Fruit fly (Drosophila melanogaster) whole organism, embryonic: ENCODE results near the gene Cpr30B.

ENCODE experiments used
- Bdp1 ChIP-seq: fragments of 200-800 bp; sonication (Bioruptor generic); optimal IDR thresholded peaks from 3 replicates; lab custom pipeline; 2016; ENCODE audit warnings: missing biosample characterization, missing genetic modification characterization
- BtbVII ChIP-seq: fragments of 200-800 bp; sonication (Bioruptor generic); optimal IDR thresholded peaks from 3 replicates; lab custom pipeline; 2017; ENCODE audit warnings: missing biosample characterization, mild to moderate bottlenecking, missing genetic modification characterization
- CG10565 ChIP-seq: fragments of 200-800 bp; sonication (Bioruptor generic); optimal IDR thresholded peaks from 3 replicates; lab custom pipeline; 2016; ENCODE audit warnings: missing biosample characterization, mild to moderate bottlenecking, missing genetic modification characterization
- CG11456 ChIP-seq: fragments of 200-800 bp; sonication (Bioruptor generic); IDR thresholded peaks from 3 replicates; pipeline ENCODE4 v1.3.6; 2022; ENCODE audit warnings: missing biosample characterization, missing genetic modification characterization
- CG12659 ChIP-seq: fragments of 200-800 bp; sonication (Bioruptor generic); optimal IDR thresholded peaks from 3 replicates; lab custom pipeline; 2017; ENCODE audit warnings: mild to moderate bottlenecking, missing biosample characterization, missing genetic modification reagents, missing genetic modification characterization
- CG12744 ChIP-seq: fragments of 200-800 bp; sonication (Bioruptor generic); optimal IDR thresholded peaks from 2 replicates; lab custom pipeline; 2016; ENCODE audit warnings: missing biosample characterization, missing genetic modification characterization
- CG12769 ChIP-seq: fragments of 200-800 bp; sonication (Bioruptor generic); optimal IDR thresholded peaks from 2 replicates; lab custom pipeline; 2019; ENCODE audit warnings: missing biosample characterization, mild to moderate bottlenecking, missing genetic modification characterization, moderate library complexity
- CG14860 ChIP-seq: fragments of 200-800 bp; sonication (Bioruptor generic); IDR thresholded peaks from 3 replicates; pipeline ENCODE4 v1.3.6; 2022; ENCODE audit warnings: missing biosample characterization, missing genetic modification characterization; ENCODE audit not compliant: partially characterized antibody
- CG1602 ChIP-seq: fragments of 200-800 bp; sonication (Bioruptor generic); optimal IDR thresholded peaks from 3 replicates; lab custom pipeline; 2016; ENCODE audit warnings: missing biosample characterization, missing genetic modification characterization
- CG18011 ChIP-seq: fragments of 200-800 bp; sonication (Bioruptor generic); optimal IDR thresholded peaks from 2 replicates; lab custom pipeline; 2017; ENCODE audit warnings: missing biosample characterization, missing genetic modification characterization, mild to moderate bottlenecking, moderate library complexity, missing genotype
- CG18599 ChIP-seq: fragments of 200-800 bp; sonication (Bioruptor generic); optimal IDR thresholded peaks from 3 replicates; lab custom pipeline; 2017; ENCODE audit warnings: missing biosample characterization, missing genetic modification characterization, mild to moderate bottlenecking, moderate library complexity, missing genetic modification reagents
- CG32767 ChIP-seq: fragments of 200-800 bp; sonication (Bioruptor generic); IDR thresholded peaks from 2 replicates; pipeline ENCODE4 v1.3.6; 2022; ENCODE audit warnings: missing biosample characterization, missing genetic modification characterization
- CG4424 ChIP-seq: fragments of 200-800 bp; sonication (Bioruptor generic); optimal IDR thresholded peaks from 3 replicates; lab custom pipeline; 2016; ENCODE audit warnings: missing biosample characterization, missing genetic modification characterization
- CG6254 ChIP-seq: fragments of 200-800 bp; sonication (Bioruptor generic); optimal IDR thresholded peaks from 3 replicates; lab custom pipeline; 2017; ENCODE audit warnings: mild to moderate bottlenecking, missing biosample characterization, missing genetic modification reagents, missing genetic modification characterization
- CG6683 ChIP-seq: fragments of 200-800 bp; sonication (Bioruptor generic); optimal IDR thresholded peaks from 2 replicates; lab custom pipeline; 2017; ENCODE audit warnings: missing biosample characterization, mild to moderate bottlenecking, missing genetic modification characterization, missing genetic modification reagents
- CG7372 ChIP-seq: fragments of 200-800 bp; sonication (Bioruptor generic); IDR thresholded peaks from 2 replicates; pipeline ENCODE4 v1.3.6; 2022; ENCODE audit warnings: missing biosample characterization, missing genetic modification characterization
- CG7786 ChIP-seq: fragments of 200-800 bp; sonication (Bioruptor generic); optimal IDR thresholded peaks from 2 replicates; lab custom pipeline; 2016; ENCODE audit warnings: missing biosample characterization, missing genetic modification characterization
- CG7987 ChIP-seq: fragments of 200-800 bp; sonication (Bioruptor generic); optimal IDR thresholded peaks from 2 replicates; lab custom pipeline; 2018; ENCODE audit warnings: missing biosample characterization, mild to moderate bottlenecking, missing genetic modification characterization, moderate library complexity
- CG8388 ChIP-seq: fragments of 200-800 bp; sonication (Bioruptor generic); optimal IDR thresholded peaks from 2 replicates; lab custom pipeline; 2019; ENCODE audit warnings: missing biosample characterization, mild to moderate bottlenecking, missing genetic modification characterization, moderate library complexity
- H15 ChIP-seq: fragments of 200-800 bp; sonication (Bioruptor generic); IDR thresholded peaks from 3 replicates; pipeline ENCODE4 v1.3.6; 2022; ENCODE audit warnings: missing biosample characterization, missing genetic modification characterization
- HLHmδ ChIP-seq: fragments of 200-800 bp; sonication (Bioruptor generic); optimal IDR thresholded peaks from 2 replicates; lab custom pipeline; 2018; ENCODE audit warnings: missing biosample characterization, mild to moderate bottlenecking, missing genetic modification characterization, moderate library complexity
- Hand ChIP-seq: fragments of 200-800 bp; sonication (Bioruptor generic); optimal IDR thresholded peaks from 2 replicates; lab custom pipeline; 2017; ENCODE audit warnings: mild to moderate bottlenecking, missing biosample characterization, missing genetic modification reagents, missing genetic modification characterization
- Hmr ChIP-seq: fragments of 200-800 bp; sonication (Bioruptor generic); optimal IDR thresholded peaks from 3 replicates; lab custom pipeline; 2017; ENCODE audit warnings: mild to moderate bottlenecking, missing biosample characterization, missing genetic modification reagents, missing genetic modification characterization
- Mad ChIP-seq: fragments of 200-800 bp; sonication (Bioruptor generic); optimal IDR thresholded peaks from 2 replicates; lab custom pipeline; 2016; ENCODE audit warnings: missing biosample characterization, missing genetic modification characterization
- Scr ChIP-seq: fragments of 200-800 bp; sonication (Bioruptor generic); IDR thresholded peaks from 2 replicates; pipeline ENCODE4 v1.3.6; 2022; ENCODE audit warnings: missing biosample characterization, missing genetic modification characterization; ENCODE audit not compliant: partially characterized antibody
- Sox102F ChIP-seq: fragments of 200-800 bp; sonication (Bioruptor generic); optimal IDR thresholded peaks from 2 replicates; lab custom pipeline; 2018; ENCODE audit warnings: missing biosample characterization, mild to moderate bottlenecking, missing genetic modification characterization, moderate library complexity
- ac ChIP-seq: fragments of 200-800 bp; sonication (Bioruptor generic); optimal IDR thresholded peaks from 3 replicates; lab custom pipeline; 2017; ENCODE audit warnings: missing biosample characterization, mild to moderate bottlenecking, missing genetic modification characterization
- bbx ChIP-seq: fragments of 200-800 bp; sonication (Bioruptor generic); IDR thresholded peaks from 2 replicates; pipeline ENCODE4 v1.3.6; 2022; ENCODE audit warnings: missing biosample characterization, missing genetic modification characterization; ENCODE audit not compliant: partially characterized antibody
- bowl ChIP-seq: fragments of 200-800 bp; sonication (Bioruptor generic); IDR thresholded peaks from 2 replicates; pipeline ENCODE4 v1.3.6; 2022; ENCODE audit warnings: missing biosample characterization, missing genetic modification characterization
- croc ChIP-seq: fragments of 200-800 bp; sonication (Bioruptor generic); conservative IDR thresholded peaks from 3 replicates; pipeline ENCODE4 v1.3.6; 2022; ENCODE audit warnings: missing biosample characterization, missing genetic modification characterization
- danr ChIP-seq: fragments of 200-800 bp; sonication (Bioruptor generic); IDR thresholded peaks from 2 replicates; pipeline ENCODE4 v1.3.6; 2022; ENCODE audit warnings: missing biosample characterization, missing genetic modification characterization
- dpn ChIP-seq, 2 experiments: fragments of 200-800 bp; sonication (Bioruptor generic); optimal IDR thresholded peaks; 3 replicates each; lab custom pipeline; 2016; ENCODE audit warnings: missing biosample characterization in 2 of 2, missing genetic modification characterization in 2 of 2
- exex ChIP-seq: fragments of 200-800 bp; sonication (Bioruptor generic); optimal IDR thresholded peaks from 4 replicates; lab custom pipeline; 2018; ENCODE audit warnings: missing biosample characterization, mild to moderate bottlenecking, missing genetic modification characterization, moderate library complexity
- fd96Cb ChIP-seq: fragments of 200-800 bp; sonication (Bioruptor generic); optimal IDR thresholded peaks from 2 replicates; lab custom pipeline; 2018; ENCODE audit warnings: missing biosample characterization, mild to moderate bottlenecking, missing genetic modification characterization, moderate library complexity
- ftz-f1 ChIP-seq: fragments of 200-800 bp; sonication (Bioruptor generic); optimal IDR thresholded peaks from 2 replicates; lab custom pipeline; 2016; ENCODE audit warnings: missing biosample characterization, missing genetic modification characterization
- ham ChIP-seq: fragments of 200-800 bp; sonication (Bioruptor generic); IDR thresholded peaks from 2 replicates; pipeline ENCODE4 v1.3.6; 2022; ENCODE audit warnings: missing biosample characterization, missing genetic modification characterization
- hkb ChIP-seq, 2 experiments: fragments of 200-800 bp in 1 of 2; fragments of >200 bp in 1 of 2; sonication (Bioruptor generic) in 1 of 2; IDR thresholded peaks in 1 of 2; optimal IDR thresholded peaks in 1 of 2; 2 replicates each; pipeline versions ENCODE4 v1.3.6 to Lab custom; 2017 to 2022; ENCODE audit warnings: missing biosample characterization in 1 of 2, missing genetic modification characterization in 1 of 2
- kni ChIP-seq: fragments of 200-800 bp; sonication (Bioruptor generic); optimal IDR thresholded peaks from 3 replicates; lab custom pipeline; 2017; ENCODE audit warnings: mild to moderate bottlenecking, missing biosample characterization, missing genetic modification reagents, missing genetic modification characterization
- lilli ChIP-seq: fragments of 200-800 bp; sonication (Bioruptor generic); optimal IDR thresholded peaks from 3 replicates; lab custom pipeline; 2016; ENCODE audit warnings: missing biosample characterization, missing genetic modification characterization
- lola ChIP-seq, 3 experiments: fragments of >200 bp in 2 of 3; fragments of 200-800 bp in 1 of 3; sonication (Bioruptor generic) in 1 of 3; optimal IDR thresholded peaks; 2 replicates each; lab custom pipeline; 2017 to 2019; ENCODE audit warnings: missing biosample characterization in 3 of 3, missing genetic modification characterization in 3 of 3, mild to moderate bottlenecking in 1 of 3, moderate library complexity in 1 of 3
- luna ChIP-seq: fragments of 200-800 bp; sonication (Bioruptor generic); optimal IDR thresholded peaks from 2 replicates; lab custom pipeline; 2016; ENCODE audit warnings: missing biosample characterization, missing genetic modification characterization
- salm ChIP-seq: fragments of 200-800 bp; sonication (Bioruptor generic); optimal IDR thresholded peaks from 2 replicates; lab custom pipeline; 2018; ENCODE audit warnings: missing biosample characterization, mild to moderate bottlenecking, missing genetic modification characterization
- scrt ChIP-seq: fragments of 200-800 bp; sonication (Bioruptor generic); optimal IDR thresholded peaks from 2 replicates; lab custom pipeline; 2018; ENCODE audit warnings: missing biosample characterization, mild to moderate bottlenecking, missing genetic modification characterization, moderate library complexity
- so ChIP-seq: fragments of 200-800 bp; sonication (Bioruptor generic); IDR thresholded peaks from 3 replicates; pipeline ENCODE4 v1.3.6; 2022; ENCODE audit warnings: missing biosample characterization, missing genetic modification characterization
- sug ChIP-seq: fragments of 200-800 bp; optimal IDR thresholded peaks from 2 replicates; lab custom pipeline; 2019; ENCODE audit warnings: missing biosample characterization, mild to moderate bottlenecking, missing genetic modification characterization, moderate library complexity
- ttk ChIP-seq: fragments of 200-800 bp; sonication (Bioruptor generic); IDR thresholded peaks from 2 replicates; pipeline ENCODE4 v2.1.2; 2022; ENCODE audit warnings: missing biosample characterization, missing genetic modification characterization
- zen2 ChIP-seq: fragments of 200-800 bp; sonication (Bioruptor generic); IDR thresholded peaks from 3 replicates; pipeline ENCODE4 v1.3.6; 2022; ENCODE audit warnings: missing biosample characterization, missing genetic modification characterization; ENCODE audit not compliant: partially characterized antibody
- zf30C ChIP-seq: fragments of 200-800 bp; sonication (Bioruptor generic); optimal IDR thresholded peaks from 3 replicates; lab custom pipeline; 2018; ENCODE audit warnings: missing biosample characterization, mild to moderate bottlenecking, missing genetic modification characterization

Gene Cpr30B

DNA sequence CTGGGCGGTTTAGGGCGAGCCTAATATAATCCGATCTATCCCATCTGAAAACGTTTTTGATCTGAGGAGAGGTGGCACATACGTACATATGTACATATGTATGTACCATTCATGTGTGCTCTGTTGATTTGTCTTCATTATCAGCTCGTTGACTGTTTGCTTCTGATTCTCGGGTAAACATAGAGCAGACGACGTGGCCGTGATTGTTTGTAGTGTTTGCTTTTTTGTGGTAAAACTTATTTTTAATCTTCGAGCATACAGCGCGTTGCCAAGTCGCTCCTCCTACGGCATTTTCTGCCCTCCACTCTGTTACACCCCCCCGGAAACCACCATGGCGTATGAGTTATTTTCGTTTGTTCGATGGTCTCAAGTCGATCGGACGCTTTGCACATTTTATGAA lies 17.0 kb upstream of the Cpr30B start (continued):
- no peak for TF ChIP-seq Scr
- TF ChIP-seq CG4424: peak; percentile 79
- peak; percentile 82 for TF ChIP-seq scrt
- peak; percentile 77 for TF ChIP-seq H15 (GFP tag; lab: Robert Waterston, UW)
- TF ChIP-seq croc (GFP tag; lab: Robert Waterston, UW): peak; percentile 34; the same call in 1 of the 3 replicates
- TF ChIP-seq bbx (GFP tag; lab: Robert Waterston, UW): no peak
- TF ChIP-seq CG6254 (GFP tag; lab: Kevin White, UChicago): peak; percentile 91
- peak; percentile 93 for TF ChIP-seq CG12769 (tag; lab: Kevin White, UChicago)
- TF ChIP-seq bowl (GFP tag; lab: Robert Waterston, UW): peak; percentile 67
- TF ChIP-seq hkb (optimal IDR thresholded peaks at IDR 0.05; lab: Kevin White, UChicago): no peak
- peak; percentile 90 for TF ChIP-seq hkb (GFP tag; IDR thresholded peaks at IDR 0.05; lab: Robert Waterston, UW)
- peak; percentile 98 for TF ChIP-seq CG7987 (GFP tag; lab: Kevin White, UChicago)
- TF ChIP-seq kni (GFP tag; lab: Kevin White, UChicago): peak; percentile 98
- TF ChIP-seq CG18011 (GFP tag; lab: Kevin White, UChicago): peak; percentile 73
- TF ChIP-seq CG7372: peak; percentile 79
- TF ChIP-seq danr (GFP tag; lab: Robert Waterston, UW): peak; percentile 50; the same call in 1 of the 2 replicates
- TF ChIP-seq zf30C (GFP tag; lab: Kevin White, UChicago): peak; percentile 35
- TF ChIP-seq CG11456 (GFP tag; lab: Robert Waterston, UW): peak; percentile 78
- TF ChIP-seq CG12744 (GFP tag; lab: Kevin White, UChicago): peak; percentile 90
- peak; percentile 51 for TF ChIP-seq lilli (GFP tag; lab: Kevin White, UChicago)
- peak; percentile 80 for TF ChIP-seq sug (tag; lab: Kevin White, UChicago)
- peak; percentile 93 for TF ChIP-seq so (GFP tag; lab: Robert Waterston, UW)
- peak; percentile 8 for TF ChIP-seq CG10565
- peak; percentile 90 for TF ChIP-seq CG6683 (GFP tag; lab: Kevin White, UChicago)
- peak; percentile 44 for TF ChIP-seq fd96Cb
- TF ChIP-seq CG18599 (GFP tag; lab: Kevin White, UChicago): peak; percentile 94
- TF ChIP-seq salm (tag; lab: Kevin White, UChicago): peak; percentile 82
- TF ChIP-seq Mad (GFP tag; lab: Kevin White, UChicago): peak; percentile 75
- TF ChIP-seq zen2 (GFP tag; lab: Robert Waterston, UW): no peak
- TF ChIP-seq dpn (GFP tag; optimal IDR thresholded peaks at IDR 0.05; lab: Kevin White, UChicago): peak; percentile 75 to 76
- TF ChIP-seq CG8388: peak; percentile 63
- peak; percentile 85 for TF ChIP-seq ac
- TF ChIP-seq CG12659 (GFP tag; lab: Kevin White, UChicago): peak; percentile 89
- peak in 1 of 3 experiments; percentile 82 for TF ChIP-seq lola (GFP tag; optimal IDR thresholded peaks at IDR 0.05; lab: Kevin White, UChicago)
- peak; percentile 95 for TF ChIP-seq BtbVII
- peak; percentile 69 for TF ChIP-seq Hand (GFP tag; lab: Kevin White, UChicago)
- TF ChIP-seq luna: peak; percentile 71
- TF ChIP-seq CG32767 (GFP tag; lab: Robert Waterston, UW): peak; percentile 82
- TF ChIP-seq CG7786 (GFP tag; lab: Kevin White, UChicago): peak; percentile 74
- peak; percentile 43; the same call in 1 of the 2 replicates for TF ChIP-seq ttk (GFP tag; lab: Robert Waterston, UW)
- TF ChIP-seq Sox102F: peak; percentile 64
- peak; percentile 97 for TF ChIP-seq HLHmδ (GFP tag; lab: Kevin White, UChicago)
- peak; percentile 94 for TF ChIP-seq Hmr
- TF ChIP-seq ham (GFP tag; lab: Robert Waterston, UW): peak; percentile 6; the same call in 1 of the 2 replicates
- TF ChIP-seq ftz-f1 (GFP tag; lab: Kevin White, UChicago): peak; percentile 58
- TF ChIP-seq CG1602: peak; percentile 64
- TF ChIP-seq Bdp1 (GFP tag; lab: Kevin White, UChicago): peak; percentile 85
- TF ChIP-seq CG14860 (GFP tag; lab: Robert Waterston, UW): no peak
- TF ChIP-seq exex: peak; percentile 78
